Worm (Caenorhabditis elegans) whole organism, L4/young adult: ENCODE data around the gene T28F3.8.

Experiments
- dao-5 ChIP-seq: sonication (generic microtip); optimal IDR thresholded peaks from 2 replicates; lab custom pipeline; 2016; ENCODE audit warnings: missing genotype, missing genetic modification characterization, moderate library complexity, missing compliant biosample characterization
- him-1 ChIP-seq: sonication (generic microtip); optimal IDR thresholded peaks from 2 replicates; lab custom pipeline; 2016; ENCODE audit warnings: missing genotype, missing genetic modification reagents, missing genetic modification characterization, missing compliant biosample characterization

- TF ChIP-seq dao-5 (tag; lab: Kevin White, UChicago) = no peak
- TF ChIP-seq him-1 (tag; lab: Kevin White, UChicago) = no peak
Measured at ce11 chrIV:17275281-17275680, 31.8 kb downstream of the T28F3.8 start, which contains the start of gene lhfp-4.
